In genomic region chr2L:10237725-10238446, dm6 we compare ENCODE assay signal across 1 fruit fly cellular context.
A peak's percentile ranks its signal among the peaks of the same experiment; 100 is the strongest.
TF ChIP-seq lines count a peak whose summit lies in the region.

Gene mthl15, minus strand, starts transcription at chr2L:10238317.

TF ChIP-seq in whole organism, embryonic, 481 proteins besides CTCF, POLR2A, EP300 and RAD21 (continued from another document and continues in another):
- TF ChIP-seq CG7928 (GFP tag; optimal IDR thresholded peaks at IDR 0.05; lab: Kevin White, UChicago) = no peak
- TF ChIP-seq tx (GFP tag; optimal IDR thresholded peaks at IDR 0.05; lab: Kevin White, UChicago) = no peak
- TF ChIP-seq Abd-B (GFP tag; optimal IDR thresholded peaks at IDR 0.05; lab: Kevin White, UChicago) = no peak
- peak; percentile 73 for TF ChIP-seq Med (GFP tag; lab: Kevin White, UChicago)
- no peak for TF ChIP-seq Mrtf (GFP tag; IDR thresholded peaks at IDR 0.05; lab: Robert Waterston, UW)
- no peak for TF ChIP-seq dan (GFP tag; IDR thresholded peaks at IDR 0.05; lab: Robert Waterston, UW)
- TF ChIP-seq lab (GFP tag; optimal IDR thresholded peaks at IDR 0.05; lab: Kevin White, UChicago) = no peak
- TF ChIP-seq CG4854 (GFP tag; optimal IDR thresholded peaks at IDR 0.05; lab: Kevin White, UChicago) = no peak
- no peak for TF ChIP-seq da (GFP tag; optimal IDR thresholded peaks at IDR 0.05; lab: Kevin White, UChicago)
- TF ChIP-seq CG3065 (GFP tag; optimal IDR thresholded peaks at IDR 0.05; lab: Kevin White, UChicago) = no peak
- no peak for TF ChIP-seq CG2129 (GFP tag; IDR thresholded peaks at IDR 0.05; lab: Robert Waterston, UW; ENCODE audit: partially characterized antibody)
- TF ChIP-seq Adf1 (GFP tag; IDR thresholded peaks at IDR 0.05; lab: Robert Waterston, UW) = no peak
- no peak for TF ChIP-seq CG14014 (GFP tag; IDR thresholded peaks at IDR 0.05; lab: Robert Waterston, UW)
- no peak for TF ChIP-seq eyg (GFP tag; optimal IDR thresholded peaks at IDR 0.05; lab: Kevin White, UChicago)
- TF ChIP-seq HmgD (GFP tag; optimal IDR thresholded peaks at IDR 0.05; lab: Kevin White, UChicago) = no peak
- TF ChIP-seq Hr39 (optimal IDR thresholded peaks at IDR 0.05; lab: Kevin White, UChicago) = no peak
- no peak for TF ChIP-seq trem (tag; optimal IDR thresholded peaks at IDR 0.05; lab: Kevin White, UChicago)
- peak; percentile 19 for TF ChIP-seq Fer1 (GFP tag; optimal IDR thresholded peaks at IDR 0.05; lab: Kevin White, UChicago)
- no peak for TF ChIP-seq jigr1 (GFP tag; IDR thresholded peaks at IDR 0.05; lab: Robert Waterston, UW)
- peak; percentile 51 for TF ChIP-seq fd64A (GFP tag; optimal IDR thresholded peaks at IDR 0.05; lab: Kevin White, UChicago)
- no peak for TF ChIP-seq Dref (GFP tag; IDR thresholded peaks at IDR 0.05; lab: Robert Waterston, UW)
- TF ChIP-seq Dbx (GFP tag; IDR thresholded peaks at IDR 0.05; lab: Robert Waterston, UW) = no peak
- TF ChIP-seq CG6254 (GFP tag; optimal IDR thresholded peaks at IDR 0.05; lab: Kevin White, UChicago) = no peak
- no peak for TF ChIP-seq Bdp1 (GFP tag; optimal IDR thresholded peaks at IDR 0.05; lab: Kevin White, UChicago)
- no peak for TF ChIP-seq CG2120 (GFP tag; optimal IDR thresholded peaks at IDR 0.05; lab: Kevin White, UChicago)
- no peak for TF ChIP-seq B-H1 (GFP tag; IDR thresholded peaks at IDR 0.05; lab: Robert Waterston, UW)
- no peak for TF ChIP-seq CG8924 (tag; optimal IDR thresholded peaks at IDR 0.05; lab: Kevin White, UChicago)
- no peak for TF ChIP-seq kay (GFP tag; optimal IDR thresholded peaks at IDR 0.05; lab: Kevin White, UChicago)
- TF ChIP-seq Usf (GFP tag; optimal IDR thresholded peaks at IDR 0.05; lab: Kevin White, UChicago) = no peak
- no peak for TF ChIP-seq CG43689 (GFP tag; IDR thresholded peaks at IDR 0.05; lab: Robert Waterston, UW)
- TF ChIP-seq dmrt11E (tag; optimal IDR thresholded peaks at IDR 0.05; lab: Kevin White, UChicago) = peak; percentile 34
- TF ChIP-seq vnd (GFP tag; IDR thresholded peaks at IDR 0.05; lab: Robert Waterston, UW; ENCODE audit: partially characterized antibody) = no peak
- TF ChIP-seq Dfd (GFP tag; optimal IDR thresholded peaks at IDR 0.05; lab: Kevin White, UChicago) = no peak
- no peak for TF ChIP-seq CG15269 (tag; optimal IDR thresholded peaks at IDR 0.05; lab: Kevin White, UChicago)
- TF ChIP-seq twi (tag; optimal IDR thresholded peaks at IDR 0.05; lab: Kevin White, UChicago) = no peak
- no peak for TF ChIP-seq NfI (GFP tag; optimal IDR thresholded peaks at IDR 0.05; lab: Kevin White, UChicago)
- no peak for TF ChIP-seq D (optimal IDR thresholded peaks at IDR 0.05; lab: Kevin White, UChicago)
- no peak for TF ChIP-seq D (GFP tag; optimal IDR thresholded peaks at IDR 0.05; lab: Kevin White, UChicago)
- no peak for TF ChIP-seq yki (optimal IDR thresholded peaks at IDR 0.05; lab: Kevin White, UChicago)
- TF ChIP-seq CG6272 (GFP tag; IDR thresholded peaks at IDR 0.05; lab: Robert Waterston, UW) = no peak
- TF ChIP-seq abd-A (tag; optimal IDR thresholded peaks at IDR 0.05; lab: Kevin White, UChicago) = no peak
- no peak for TF ChIP-seq pnt (GFP tag; optimal IDR thresholded peaks at IDR 0.05; lab: Kevin White, UChicago)
- no peak for TF ChIP-seq CG17612 (GFP tag; IDR thresholded peaks at IDR 0.05; lab: Robert Waterston, UW)
- TF ChIP-seq CG11695 (GFP tag; IDR thresholded peaks at IDR 0.05; lab: Robert Waterston, UW) = peak; percentile 28; the same call in 1 of the 3 replicates
- TF ChIP-seq trh (GFP tag; optimal IDR thresholded peaks at IDR 0.05; lab: Kevin White, UChicago) = no peak
- peak; percentile 87 for TF ChIP-seq Meics (GFP tag; optimal IDR thresholded peaks at IDR 0.05; lab: Kevin White, UChicago)
- TF ChIP-seq CG31365 (tag; optimal IDR thresholded peaks at IDR 0.05; lab: Kevin White, UChicago) = no peak
- no peak for TF ChIP-seq zfh1 (GFP tag; IDR thresholded peaks at IDR 0.05; lab: Robert Waterston, UW)
- TF ChIP-seq CG1024 (GFP tag; IDR thresholded peaks at IDR 0.05; lab: Robert Waterston, UW) = no peak
- peak; percentile 30 for TF ChIP-seq ac (GFP tag; optimal IDR thresholded peaks at IDR 0.05; lab: Kevin White, UChicago)
- TF ChIP-seq nom (GFP tag; optimal IDR thresholded peaks at IDR 0.05; lab: Kevin White, UChicago) = no peak
- no peak for TF ChIP-seq amos (GFP tag; IDR thresholded peaks at IDR 0.05; lab: Robert Waterston, UW; ENCODE audit: partially characterized antibody)
- no peak for TF ChIP-seq E2f1 (GFP tag; IDR thresholded peaks at IDR 0.05; lab: Robert Waterston, UW)
- TF ChIP-seq CG3281 (GFP tag; optimal IDR thresholded peaks at IDR 0.05; lab: Kevin White, UChicago) = peak; percentile 1
- no peak for TF ChIP-seq Jarid2 (GFP tag; optimal IDR thresholded peaks at IDR 0.05; lab: Kevin White, UChicago)
- no peak for TF ChIP-seq CG1792 (GFP tag; optimal IDR thresholded peaks at IDR 0.05; lab: Kevin White, UChicago)
- no peak for TF ChIP-seq ken (GFP tag; IDR thresholded peaks at IDR 0.05; lab: Robert Waterston, UW)
- TF ChIP-seq psq (GFP tag; optimal IDR thresholded peaks at IDR 0.05; lab: Kevin White, UChicago) = no peak
- peak; percentile 69 for TF ChIP-seq CG34376 (GFP tag; optimal IDR thresholded peaks at IDR 0.05; lab: Kevin White, UChicago)
- no peak for TF ChIP-seq toy (GFP tag; IDR thresholded peaks at IDR 0.05; lab: Robert Waterston, UW)
- TF ChIP-seq Gug (GFP tag; IDR thresholded peaks at IDR 0.05; lab: Robert Waterston, UW) = no peak
- peak; percentile 41; the same call in 1 of the 2 replicates for TF ChIP-seq Atf6 (GFP tag; IDR thresholded peaks at IDR 0.05; lab: Robert Waterston, UW)
- no peak for TF ChIP-seq CG12155 (GFP tag; optimal IDR thresholded peaks at IDR 0.05; lab: Kevin White, UChicago)
- no peak for TF ChIP-seq HHEX (GFP tag; optimal IDR thresholded peaks at IDR 0.05; lab: Kevin White, UChicago)
- no peak for TF ChIP-seq odd (GFP tag; optimal IDR thresholded peaks at IDR 0.05; lab: Kevin White, UChicago)
- no peak for TF ChIP-seq repo (GFP tag; optimal IDR thresholded peaks at IDR 0.05; lab: Kevin White, UChicago)
- no peak for TF ChIP-seq CG7786 (GFP tag; optimal IDR thresholded peaks at IDR 0.05; lab: Kevin White, UChicago)
- no peak for TF ChIP-seq oc (tag; optimal IDR thresholded peaks at IDR 0.05; lab: Kevin White, UChicago)
- no peak for TF ChIP-seq gce (GFP tag; IDR thresholded peaks at IDR 0.05; lab: Robert Waterston, UW)
- no peak for TF ChIP-seq ci (GFP tag; IDR thresholded peaks at IDR 0.05; lab: Robert Waterston, UW)
- peak in 1 of 2 experiments; percentile 62 for TF ChIP-seq eve (GFP tag; optimal IDR thresholded peaks at IDR 0.05; lab: Kevin White, UChicago)
- TF ChIP-seq CG18476 (GFP tag; optimal IDR thresholded peaks at IDR 0.05; lab: Kevin White, UChicago) = no peak
- TF ChIP-seq CG14965 (GFP tag; optimal IDR thresholded peaks at IDR 0.05; lab: Kevin White, UChicago; ENCODE audit: borderline replicate concordance) = no peak
- TF ChIP-seq CG15479 (GFP tag; optimal IDR thresholded peaks at IDR 0.05; lab: Kevin White, UChicago) = peak; percentile 69
- TF ChIP-seq Nf-YC (tag; optimal IDR thresholded peaks at IDR 0.05; lab: Kevin White, UChicago) = no peak
- no peak for TF ChIP-seq Optix (GFP tag; IDR thresholded peaks at IDR 0.05; lab: Robert Waterston, UW)
- peak; percentile 72 for TF ChIP-seq Deaf1 (tag; optimal IDR thresholded peaks at IDR 0.05; lab: Kevin White, UChicago)
- TF ChIP-seq Camta (GFP tag; optimal IDR thresholded peaks at IDR 0.05; lab: Kevin White, UChicago) = no peak
- TF ChIP-seq HmgZ (tag; optimal IDR thresholded peaks at IDR 0.05; lab: Kevin White, UChicago) = peak; percentile 54
- TF ChIP-seq CG10543 (GFP tag; optimal IDR thresholded peaks at IDR 0.05; lab: Kevin White, UChicago) = no peak
- TF ChIP-seq CG10979 (tag; optimal IDR thresholded peaks at IDR 0.05; lab: Kevin White, UChicago) = no peak
- TF ChIP-seq seq (GFP tag; IDR thresholded peaks at IDR 0.05; lab: Robert Waterston, UW) = no peak
- no peak for TF ChIP-seq Sin3A (optimal IDR thresholded peaks at IDR 0.05; lab: Kevin White, UChicago)
- no peak for TF ChIP-seq ab (GFP tag; optimal IDR thresholded peaks at IDR 0.05; lab: Kevin White, UChicago)
- no peak for TF ChIP-seq Oaz (GFP tag; IDR thresholded peaks at IDR 0.05; lab: Robert Waterston, UW)
- no peak for TF ChIP-seq CG3838 (GFP tag; optimal IDR thresholded peaks at IDR 0.05; lab: Kevin White, UChicago)
- TF ChIP-seq nerfin-2 (GFP tag; IDR thresholded peaks at IDR 0.05; lab: Robert Waterston, UW; ENCODE audit: partially characterized antibody) = no peak
- no peak for TF ChIP-seq Hsf (GFP tag; optimal IDR thresholded peaks at IDR 0.05; lab: Kevin White, UChicago)
- no peak for TF ChIP-seq CG34422 (GFP tag; IDR thresholded peaks at IDR 0.05; lab: Robert Waterston, UW)
- TF ChIP-seq grn (GFP tag; optimal IDR thresholded peaks at IDR 0.05; lab: Kevin White, UChicago) = peak; percentile 28
- no peak for TF ChIP-seq CG14667 (GFP tag; IDR thresholded peaks at IDR 0.05; lab: Robert Waterston, UW)
- no peak for TF ChIP-seq Stat92E (GFP tag; optimal IDR thresholded peaks at IDR 0.05; lab: Kevin White, UChicago)
- TF ChIP-seq lilli (GFP tag; optimal IDR thresholded peaks at IDR 0.05; lab: Kevin White, UChicago) = no peak
- TF ChIP-seq Neu2 (GFP tag; optimal IDR thresholded peaks at IDR 0.05; lab: Kevin White, UChicago; ENCODE audit: borderline replicate concordance) = no peak
- TF ChIP-seq CG33557 (GFP tag; optimal IDR thresholded peaks at IDR 0.05; lab: Kevin White, UChicago) = peak; percentile 36
- no peak for TF ChIP-seq Drgx (GFP tag; IDR thresholded peaks at IDR 0.05; lab: Robert Waterston, UW)
- TF ChIP-seq lbe (GFP tag; optimal IDR thresholded peaks at IDR 0.05; lab: Kevin White, UChicago) = no peak
- no peak for TF ChIP-seq MBD-R2 (GFP tag; IDR thresholded peaks at IDR 0.05; lab: Robert Waterston, UW)
- peak; percentile 64 for TF ChIP-seq sens (GFP tag; lab: Kevin White, UChicago)
- peak; percentile 38 for TF ChIP-seq CG12659 (GFP tag; optimal IDR thresholded peaks at IDR 0.05; lab: Kevin White, UChicago)
- TF ChIP-seq cg (GFP tag; optimal IDR thresholded peaks at IDR 0.05; lab: Kevin White, UChicago) = peak; percentile 68
- no peak for TF ChIP-seq zf30C (GFP tag; optimal IDR thresholded peaks at IDR 0.05; lab: Kevin White, UChicago)
- no peak for TF ChIP-seq CG4424 (GFP tag; optimal IDR thresholded peaks at IDR 0.05; lab: Kevin White, UChicago)
- TF ChIP-seq Max (GFP tag; optimal IDR thresholded peaks at IDR 0.05; lab: Kevin White, UChicago) = no peak
- TF ChIP-seq stc (GFP tag; IDR thresholded peaks at IDR 0.05; lab: Robert Waterston, UW) = no peak; the same call in 1 of the 2 replicates
- no peak for TF ChIP-seq Vsx1 (GFP tag; optimal IDR thresholded peaks at IDR 0.05; lab: Kevin White, UChicago)
- TF ChIP-seq CG9727 (GFP tag; optimal IDR thresholded peaks at IDR 0.05; lab: Kevin White, UChicago) = no peak
- no peak for TF ChIP-seq CG11247 (GFP tag; IDR thresholded peaks at IDR 0.05; lab: Robert Waterston, UW)
- TF ChIP-seq CG3726 (GFP tag; IDR thresholded peaks at IDR 0.05; lab: Robert Waterston, UW) = no peak
- no peak for TF ChIP-seq Tbp (GFP tag; optimal IDR thresholded peaks at IDR 0.05; lab: Kevin White, UChicago)
- TF ChIP-seq CG11560 (tag; IDR thresholded peaks at IDR 0.05; lab: Robert Waterston, UW) = no peak
- TF ChIP-seq CG7963 (GFP tag; IDR thresholded peaks at IDR 0.05; lab: Robert Waterston, UW; ENCODE audit: partially characterized antibody) = no peak
- no peak for TF ChIP-seq ATbp (GFP tag; optimal IDR thresholded peaks at IDR 0.05; lab: Kevin White, UChicago)
- no peak for TF ChIP-seq her (GFP tag; optimal IDR thresholded peaks at IDR 0.05; lab: Kevin White, UChicago)
- TF ChIP-seq ftz-f1 (GFP tag; optimal IDR thresholded peaks at IDR 0.05; lab: Kevin White, UChicago) = no peak
- peak; percentile 31 for TF ChIP-seq CG12219 (GFP tag; optimal IDR thresholded peaks at IDR 0.05; lab: Kevin White, UChicago)
- no peak for TF ChIP-seq CG6854 (GFP tag; optimal IDR thresholded peaks at IDR 0.05; lab: Kevin White, UChicago)
- TF ChIP-seq fu2 (GFP tag; optimal IDR thresholded peaks at IDR 0.05; lab: Kevin White, UChicago) = no peak
- TF ChIP-seq pum (GFP tag; optimal IDR thresholded peaks at IDR 0.05; lab: Kevin White, UChicago) = no peak
- TF ChIP-seq CG5245 (GFP tag; optimal IDR thresholded peaks at IDR 0.05; lab: Kevin White, UChicago) = no peak
- no peak for TF ChIP-seq dimm (GFP tag; IDR thresholded peaks at IDR 0.05; lab: Robert Waterston, UW)
- no peak for TF ChIP-seq tap (tag; optimal IDR thresholded peaks at IDR 0.05; lab: Kevin White, UChicago)
- TF ChIP-seq sd (tag; optimal IDR thresholded peaks at IDR 0.05; lab: Kevin White, UChicago) = peak; percentile 52
- TF ChIP-seq crp (GFP tag; optimal IDR thresholded peaks at IDR 0.05; lab: Kevin White, UChicago) = no peak
- TF ChIP-seq dati (GFP tag; IDR thresholded peaks at IDR 0.05; lab: Robert Waterston, UW) = no peak
- peak in 1 of 2 experiments; percentile 75 for TF ChIP-seq Pdp1 (GFP tag; optimal IDR thresholded peaks at IDR 0.05; lab: Kevin White, UChicago)
- no peak for TF ChIP-seq sima (GFP tag; optimal IDR thresholded peaks at IDR 0.05; lab: Kevin White, UChicago)
- no peak for TF ChIP-seq gsb-n (tag; optimal IDR thresholded peaks at IDR 0.05; lab: Kevin White, UChicago)
- TF ChIP-seq CG4707 (GFP tag; optimal IDR thresholded peaks at IDR 0.05; lab: Kevin White, UChicago) = no peak
- TF ChIP-seq pho (GFP tag; optimal IDR thresholded peaks at IDR 0.05; lab: Kevin White, UChicago) = no peak
- no peak for TF ChIP-seq NC2β (GFP tag; optimal IDR thresholded peaks at IDR 0.05; lab: Kevin White, UChicago)
- no peak for TF ChIP-seq CG12071 (GFP tag; optimal IDR thresholded peaks at IDR 0.05; lab: Kevin White, UChicago)
- no peak for TF ChIP-seq slou (GFP tag; optimal IDR thresholded peaks at IDR 0.05; lab: Kevin White, UChicago)
- peak; percentile 20 for TF ChIP-seq CG17802 (tag; optimal IDR thresholded peaks at IDR 0.05; lab: Kevin White, UChicago)
- TF ChIP-seq CG30403 (GFP tag; optimal IDR thresholded peaks at IDR 0.05; lab: Kevin White, UChicago) = no peak
- TF ChIP-seq CG16779 (GFP tag; IDR thresholded peaks at IDR 0.05; lab: Robert Waterston, UW) = no peak
- TF ChIP-seq CG9817 (tag; optimal IDR thresholded peaks at IDR 0.05; lab: Kevin White, UChicago) = no peak
- TF ChIP-seq btn (GFP tag; optimal IDR thresholded peaks at IDR 0.05; lab: Kevin White, UChicago) = no peak
- TF ChIP-seq maf-S (GFP tag; optimal IDR thresholded peaks at IDR 0.05; lab: Kevin White, UChicago) = no peak
- no peak for TF ChIP-seq D19A (tag; optimal IDR thresholded peaks at IDR 0.05; lab: Kevin White, UChicago)
- TF ChIP-seq wek (GFP tag; optimal IDR thresholded peaks at IDR 0.05; lab: Kevin White, UChicago) = peak; percentile 48
